Worm (Caenorhabditis elegans): Measurements from ENCODE around the gene Y75B8A.28.

- no peak for TF ChIP-seq nhr-232 (tag; optimal IDR thresholded peaks at IDR 0.05)
- TF ChIP-seq ama-1 (optimal IDR thresholded peaks at IDR 0.05), result no peak
- no peak for TF ChIP-seq hlh-15 (tag; optimal IDR thresholded peaks at IDR 0.05)
- TF ChIP-seq pqm-1 (tag; optimal IDR thresholded peaks at IDR 0.05), result no peak
- no peak for TF ChIP-seq sox-4 (tag; optimal IDR thresholded peaks at IDR 0.05)
- no peak for TF ChIP-seq pha-2 (tag; optimal IDR thresholded peaks at IDR 0.05)
- TF ChIP-seq pros-1 (tag; optimal IDR thresholded peaks at IDR 0.05), result no peak
- TF ChIP-seq ztf-16 (tag; optimal IDR thresholded peaks at IDR 0.05), result no peak
- no peak for TF ChIP-seq ets-4 (tag; optimal IDR thresholded peaks at IDR 0.05)
- no peak for TF ChIP-seq dmd-4 (tag; optimal IDR thresholded peaks at IDR 0.05; ENCODE audit: borderline replicate concordance)
- no peak for TF ChIP-seq rnt-1 (tag; optimal IDR thresholded peaks at IDR 0.05)
- TF ChIP-seq syd-9 (tag; optimal IDR thresholded peaks at IDR 0.05), result no peak
- TF ChIP-seq T23F11.4 (GFP tag; optimal IDR thresholded peaks at IDR 0.05), result no peak
- no peak for TF ChIP-seq ceh-34 (tag; optimal IDR thresholded peaks at IDR 0.05)
Measured at ce11 chrIII:12304805-12305377, 14.0 kb upstream of the Y75B8A.28 start.
